Fruit fly (Drosophila melanogaster) whole organism, wandering third instar larva: ENCODE data around the gene RpL17.
A peak's percentile ranks its signal among the peaks of the same experiment; 100 is the strongest.

Source experiments
- Abd-B ChIP-seq: fragments of >200 bp; optimal IDR thresholded peaks from 2 replicates; lab custom pipeline; 2017; ENCODE audit warnings: missing biosample characterization, missing genetic modification characterization
- Dfd ChIP-seq: fragments of >200 bp; optimal IDR thresholded peaks from 2 replicates; lab custom pipeline; 2017; ENCODE audit warnings: missing biosample characterization, missing genetic modification characterization
- HLH106 ChIP-seq: fragments of 200-800 bp; optimal IDR thresholded peaks from 3 replicates; lab custom pipeline; 2019; ENCODE audit warnings: missing biosample characterization, mild to moderate bottlenecking, missing genetic modification characterization, moderate library complexity
- Myc ChIP-seq: fragments of >200 bp; optimal IDR thresholded peaks from 2 replicates; lab custom pipeline; 2017
- N ChIP-seq: fragments of >200 bp; optimal IDR thresholded peaks from 2 replicates; lab custom pipeline; 2018; ENCODE audit warnings: missing biosample characterization, missing external identifiers, missing genetic modification characterization
- dmrt93B ChIP-seq: fragments of 200-800 bp; sonication (Bioruptor generic); optimal IDR thresholded peaks from 2 replicates; lab custom pipeline; 2018; ENCODE audit warnings: missing biosample characterization, mild to moderate bottlenecking, missing genetic modification characterization
- ey ChIP-seq: fragments of 200-800 bp; sonication (Bioruptor generic); optimal IDR thresholded peaks from 2 replicates; lab custom pipeline; 2016; ENCODE audit warnings: missing biosample characterization, missing genetic modification characterization
- h ChIP-seq: fragments of 200-800 bp; sonication (Bioruptor generic); optimal IDR thresholded peaks from 3 replicates; lab custom pipeline; 2016; ENCODE audit warnings: missing biosample characterization, mild to moderate bottlenecking, missing genetic modification characterization
- pan ChIP-seq: fragments of >200 bp; optimal IDR thresholded peaks from 2 replicates; lab custom pipeline; 2017
- usp ChIP-seq: fragments of >200 bp; optimal IDR thresholded peaks from 2 replicates; lab custom pipeline; 2017; ENCODE audit warnings: missing biosample characterization, missing genetic modification characterization

dm6 chrX:6770924-6771323 is 26.9 kb upstream of the RpL17 start, which contains the start of gene Coq7:
- peak; percentile 86 for TF ChIP-seq h (GFP tag; lab: Kevin White, UChicago)
- no peak for TF ChIP-seq Abd-B (GFP tag; lab: Kevin White, UChicago)
- peak; percentile 85 for TF ChIP-seq HLH106 (tag; lab: Kevin White, UChicago)
- TF ChIP-seq Dfd (GFP tag; lab: Kevin White, UChicago): no peak
- TF ChIP-seq usp (GFP tag; lab: Kevin White, UChicago): no peak
- TF ChIP-seq ey: no peak
- TF ChIP-seq dmrt93B (GFP tag; lab: Kevin White, UChicago): peak; percentile 73
- no peak for TF ChIP-seq pan
- TF ChIP-seq N: no peak
- TF ChIP-seq Myc (lab: Kevin White, UChicago): no peak
